Fruit fly (Drosophila melanogaster) whole organism, prepupa: ENCODE data around the gene CG14285.

Source experiments
- CG1621 ChIP-seq: fragments of 200-800 bp; sonication (Bioruptor generic); optimal IDR thresholded peaks from 3 replicates; lab custom pipeline; 2018; ENCODE audit warnings: missing biosample characterization, mild to moderate bottlenecking, missing genetic modification characterization
- CG7368 ChIP-seq: fragments of 200-800 bp; sonication (Bioruptor generic); optimal IDR thresholded peaks from 3 replicates; lab custom pipeline; 2016; ENCODE audit warnings: missing biosample characterization, missing genetic modification characterization
- Gug ChIP-seq: fragments of 200-800 bp; sonication (Bioruptor generic); IDR thresholded peaks from 2 replicates; pipeline ENCODE4 v1.3.6; 2022; ENCODE audit warnings: missing biosample characterization, missing genetic modification characterization
- Hr39 ChIP-seq: fragments of 200-800 bp; sonication (Bioruptor generic); optimal IDR thresholded peaks from 2 replicates; lab custom pipeline; 2016; ENCODE audit warnings: missing biosample characterization, missing genetic modification characterization
- Hr4 ChIP-seq: fragments of 200-800 bp; sonication (Bioruptor generic); optimal IDR thresholded peaks from 3 replicates; lab custom pipeline; 2016; ENCODE audit warnings: missing biosample characterization, missing genetic modification characterization
- fkh ChIP-seq: fragments of 200-800 bp; sonication (Bioruptor generic); optimal IDR thresholded peaks from 3 replicates; lab custom pipeline; 2017; ENCODE audit warnings: missing biosample characterization, mild to moderate bottlenecking, missing genetic modification characterization, moderate library complexity
- salr ChIP-seq, 2 experiments: fragments of 200-800 bp; sonication (Bioruptor generic); optimal IDR thresholded peaks; 3 replicates each; lab custom pipeline; 2016 to 2018; ENCODE audit warnings: missing biosample characterization in 2 of 2, missing genetic modification characterization in 2 of 2, mild to moderate bottlenecking in 1 of 2
- svp ChIP-seq: fragments of 200-800 bp; sonication (Bioruptor generic); peaks from one replicate; lab custom pipeline; 2016; ENCODE audit warnings: missing biosample characterization, missing genetic modification characterization

- TF ChIP-seq salr (GFP tag; optimal IDR thresholded peaks at IDR 0.05; lab: Kevin White, UChicago) (peak; percentile 32 to 35), svp (GFP tag; lab: Kevin White, UChicago) (no peak), CG1621 (tag; lab: Kevin White, UChicago) (peak; percentile 18), CG7368 (GFP tag; lab: Kevin White, UChicago) (peak; percentile 27), Gug (GFP tag; lab: Robert Waterston, UW) (peak; percentile 50), Hr4 (GFP tag; lab: Kevin White, UChicago) (no peak), Hr39 (GFP tag; lab: Kevin White, UChicago) (no peak), fkh (GFP tag; lab: Kevin White, UChicago) (no peak)
Measured at dm6 chr3R:18998370-18998769, 26.5 kb upstream of the CG14285 start.
